Fruit fly (Drosophila melanogaster) whole organism, adult: ENCODE results near the gene Spt7.

Experiments used
- CG11617 ChIP-seq: fragments of 200-800 bp; sonication (Bioruptor generic); optimal IDR thresholded peaks from 2 replicates; lab custom pipeline; 2017; ENCODE audit warnings: mild to moderate bottlenecking, missing biosample characterization, missing genetic modification reagents, missing genetic modification characterization
- CG12768 ChIP-seq: fragments of 200-800 bp; sonication (Bioruptor generic); optimal IDR thresholded peaks from 2 replicates; lab custom pipeline; 2017; ENCODE audit warnings: missing biosample characterization, missing genetic modification characterization, mild to moderate bottlenecking, moderate library complexity, missing genetic modification reagents
- CG14711 ChIP-seq: fragments of 200-800 bp; sonication (Bioruptor generic); optimal IDR thresholded peaks from 2 replicates; lab custom pipeline; 2018; ENCODE audit warnings: missing biosample characterization, mild to moderate bottlenecking, missing genetic modification characterization, moderate library complexity
- CG1620 ChIP-seq: fragments of 200-800 bp; sonication (Bioruptor generic); optimal IDR thresholded peaks from 2 replicates; lab custom pipeline; 2016; ENCODE audit warnings: missing biosample characterization, missing genetic modification characterization
- CG33017 ChIP-seq: fragments of 200-800 bp; sonication (Bioruptor generic); optimal IDR thresholded peaks from 2 replicates; lab custom pipeline; 2018; ENCODE audit warnings: missing biosample characterization, mild to moderate bottlenecking, missing genetic modification characterization, moderate library complexity
- CG5204 ChIP-seq: fragments of 200-800 bp; sonication (Bioruptor generic); optimal IDR thresholded peaks from 2 replicates; lab custom pipeline; 2016; ENCODE audit warnings: missing biosample characterization, missing genetic modification characterization
- CG7045 ChIP-seq: fragments of 200-800 bp; sonication (Bioruptor generic); optimal IDR thresholded peaks from 2 replicates; lab custom pipeline; 2017; ENCODE audit warnings: missing biosample characterization, mild to moderate bottlenecking, missing genetic modification characterization
- CG7101 ChIP-seq: fragments of 200-800 bp; sonication (Bioruptor generic); optimal IDR thresholded peaks from 2 replicates; lab custom pipeline; 2018; ENCODE audit warnings: missing biosample characterization, mild to moderate bottlenecking, missing genetic modification characterization, moderate library complexity
- Clk ChIP-seq: fragments of 200-800 bp; sonication (Bioruptor generic); optimal IDR thresholded peaks from 2 replicates; lab custom pipeline; 2017; ENCODE audit warnings: missing biosample characterization, missing genetic modification characterization
- Crg-1 ChIP-seq: fragments of 200-800 bp; sonication (Bioruptor generic); optimal IDR thresholded peaks from 2 replicates; lab custom pipeline; 2016; ENCODE audit warnings: missing biosample characterization, missing genetic modification characterization
- Hr96 ChIP-seq: fragments of 200-800 bp; sonication (Bioruptor generic); optimal IDR thresholded peaks from 2 replicates; lab custom pipeline; 2016; ENCODE audit warnings: missing biosample characterization, missing genetic modification characterization
- Mnt ChIP-seq: fragments of 200-800 bp; sonication (Bioruptor generic); optimal IDR thresholded peaks from 2 replicates; lab custom pipeline; 2016; ENCODE audit warnings: missing biosample characterization, mild to moderate bottlenecking, missing genetic modification characterization
- bab1 ChIP-seq: fragments of 200-800 bp; sonication (Bioruptor generic); optimal IDR thresholded peaks from 3 replicates; lab custom pipeline; 2019; ENCODE audit warnings: missing biosample characterization, mild to moderate bottlenecking, missing genetic modification characterization, moderate library complexity
- cic ChIP-seq: fragments of 200-800 bp; sonication (Bioruptor generic); optimal IDR thresholded peaks from 2 replicates; lab custom pipeline; 2017; ENCODE audit warnings: missing biosample characterization, mild to moderate bottlenecking, missing genetic modification characterization, moderate library complexity
- cnc ChIP-seq, 2 experiments: fragments of >200 bp; optimal IDR thresholded peaks; 2 replicates each; lab custom pipeline; 2017
- kay ChIP-seq: fragments of 200-800 bp; sonication (Bioruptor generic); peaks from one replicate; lab custom pipeline; 2016; ENCODE audit warnings: missing biosample characterization, missing genetic modification characterization, borderline replicate concordance
- ovo ChIP-seq: fragments of 200-800 bp; sonication (Bioruptor generic); optimal IDR thresholded peaks from 2 replicates; lab custom pipeline; 2016; ENCODE audit warnings: missing biosample characterization, missing genetic modification characterization
- pad ChIP-seq: fragments of 200-800 bp; sonication (Bioruptor generic); optimal IDR thresholded peaks from 3 replicates; lab custom pipeline; 2017; ENCODE audit warnings: missing biosample characterization, missing genetic modification characterization, mild to moderate bottlenecking, moderate library complexity, missing genetic modification reagents
- tj ChIP-seq: fragments of 200-800 bp; sonication (Bioruptor generic); optimal IDR thresholded peaks from 3 replicates; lab custom pipeline; 2017; ENCODE audit warnings: missing biosample characterization, mild to moderate bottlenecking, missing genetic modification characterization, moderate library complexity
- toe ChIP-seq: fragments of 200-800 bp; sonication (Bioruptor generic); optimal IDR thresholded peaks from 2 replicates; lab custom pipeline; 2016; ENCODE audit warnings: missing biosample characterization, missing genetic modification characterization

Gene Spt7

dm6 chrX:17828298-17829033 lies 21.8 kb upstream of the Spt7 start:
- TF ChIP-seq CG11617 (GFP tag; lab: Kevin White, UChicago) = no peak
- TF ChIP-seq CG5204 (GFP tag; lab: Kevin White, UChicago) = no peak
- no peak for TF ChIP-seq Hr96 (GFP tag; lab: Kevin White, UChicago)
- no peak for TF ChIP-seq ovo (GFP tag; lab: Kevin White, UChicago)
- peak; percentile 96 for TF ChIP-seq tj (GFP tag; lab: Kevin White, UChicago)
- no peak for TF ChIP-seq toe
- TF ChIP-seq kay = no peak
- no peak for TF ChIP-seq CG7101 (tag; lab: Kevin White, UChicago)

- no peak for TF ChIP-seq CG33017
- TF ChIP-seq CG11617 (GFP tag; lab: Kevin White, UChicago) = peak; percentile 27
- no peak for TF ChIP-seq cic (GFP tag; lab: Kevin White, UChicago)
- TF ChIP-seq Hr96 (GFP tag; lab: Kevin White, UChicago) = no peak
- TF ChIP-seq bab1 (GFP tag; lab: Kevin White, UChicago) = peak; percentile 89
- TF ChIP-seq cnc (optimal IDR thresholded peaks at IDR 0.05; lab: Kevin White, UChicago) = no peak
- TF ChIP-seq Crg-1 (GFP tag; lab: Kevin White, UChicago) = no peak
- TF ChIP-seq tj (GFP tag; lab: Kevin White, UChicago) = no peak
- TF ChIP-seq CG7045 (GFP tag; lab: Kevin White, UChicago) = no peak
- peak; percentile 9 for TF ChIP-seq CG1620 (GFP tag; lab: Kevin White, UChicago)
- no peak for TF ChIP-seq toe
- peak; percentile 49 for TF ChIP-seq CG7101 (tag; lab: Kevin White, UChicago)
- no peak for TF ChIP-seq Mnt (GFP tag; lab: Kevin White, UChicago)
- TF ChIP-seq CG5204 (GFP tag; lab: Kevin White, UChicago) = no peak
- no peak for TF ChIP-seq Clk (GFP tag; lab: Kevin White, UChicago)
- no peak for TF ChIP-seq ovo (GFP tag; lab: Kevin White, UChicago)
- no peak for TF ChIP-seq kay
- peak; percentile 49 for TF ChIP-seq CG14711 (tag; lab: Kevin White, UChicago)
- no peak for TF ChIP-seq CG12768
- peak; percentile 43 for TF ChIP-seq pad (GFP tag; lab: Kevin White, UChicago)
Measured at dm6 chrX:17829083-17829997, 20.9 kb upstream of the Spt7 start.

- TF ChIP-seq Hr96 (GFP tag; lab: Kevin White, UChicago) = no peak
- no peak for TF ChIP-seq pad (GFP tag; lab: Kevin White, UChicago)
- TF ChIP-seq CG1620 (GFP tag; lab: Kevin White, UChicago) = no peak
- TF ChIP-seq bab1 (GFP tag; lab: Kevin White, UChicago) = no peak
- TF ChIP-seq cnc (optimal IDR thresholded peaks at IDR 0.05; lab: Kevin White, UChicago) = no peak
- no peak for TF ChIP-seq CG14711 (tag; lab: Kevin White, UChicago)
- no peak for TF ChIP-seq tj (GFP tag; lab: Kevin White, UChicago)
- TF ChIP-seq cic (GFP tag; lab: Kevin White, UChicago) = no peak
- TF ChIP-seq CG33017 = no peak
- no peak for TF ChIP-seq CG7101 (tag; lab: Kevin White, UChicago)
- no peak for TF ChIP-seq CG12768
- TF ChIP-seq CG7045 (GFP tag; lab: Kevin White, UChicago) = no peak
- no peak for TF ChIP-seq CG5204 (GFP tag; lab: Kevin White, UChicago)
- no peak for TF ChIP-seq ovo (GFP tag; lab: Kevin White, UChicago)
- TF ChIP-seq toe = no peak
- TF ChIP-seq Clk (GFP tag; lab: Kevin White, UChicago) = no peak
Measured at dm6 chrX:17830211-17830616, 20.0 kb upstream of the Spt7 start.

dm6 chrX:17830644-17831043 lies 19.6 kb upstream of the Spt7 start, which contains the start of gene CG6398:
TSS of gene CG6398 (plus strand) at chrX:17830828.
- TF ChIP-seq CG1620 (GFP tag; lab: Kevin White, UChicago) (peak; percentile 25), bab1 (GFP tag; lab: Kevin White, UChicago) (peak; percentile 17), CG12768 (no peak), tj (GFP tag; lab: Kevin White, UChicago) (peak; percentile 86), pad (GFP tag; lab: Kevin White, UChicago) (peak; percentile 14)

dm6 chrX:17832163-17833014 lies 17.9 kb upstream of the Spt7 start:
- TF ChIP-seq Hr96 (GFP tag; lab: Kevin White, UChicago) = no peak
- no peak for TF ChIP-seq ovo (GFP tag; lab: Kevin White, UChicago)
- peak; percentile 61 for TF ChIP-seq bab1 (GFP tag; lab: Kevin White, UChicago)
- no peak for TF ChIP-seq CG33017
- TF ChIP-seq CG7045 (GFP tag; lab: Kevin White, UChicago) = no peak
- no peak for TF ChIP-seq CG1620 (GFP tag; lab: Kevin White, UChicago)
- TF ChIP-seq CG12768 = no peak
- no peak for TF ChIP-seq CG7101 (tag; lab: Kevin White, UChicago)
- TF ChIP-seq Crg-1 (GFP tag; lab: Kevin White, UChicago) = no peak
- TF ChIP-seq cnc (optimal IDR thresholded peaks at IDR 0.05; lab: Kevin White, UChicago) = no peak
- TF ChIP-seq CG14711 (tag; lab: Kevin White, UChicago) = no peak
- no peak for TF ChIP-seq Clk (GFP tag; lab: Kevin White, UChicago)
- TF ChIP-seq kay = no peak
- no peak for TF ChIP-seq CG5204 (GFP tag; lab: Kevin White, UChicago)
- peak; percentile 93 for TF ChIP-seq tj (GFP tag; lab: Kevin White, UChicago)
- no peak for TF ChIP-seq CG11617 (GFP tag; lab: Kevin White, UChicago)
- peak; percentile 85 for TF ChIP-seq pad (GFP tag; lab: Kevin White, UChicago)
- no peak for TF ChIP-seq cic (GFP tag; lab: Kevin White, UChicago)
- no peak for TF ChIP-seq toe
